Worm (Caenorhabditis elegans) whole organism, early embryonic: ENCODE data around the gene F53G2.12.

ENCODE experiments used
- B0310.2 ChIP-seq: sonication (generic microtip); optimal IDR thresholded peaks from 2 replicates; lab custom pipeline; 2016; ENCODE audit warnings: mild to moderate bottlenecking, missing genetic modification characterization, missing compliant biosample characterization
- ama-1 ChIP-seq: fragments of 150-350 bp; optimal IDR thresholded peaks from 2 replicates; lab custom pipeline; 2014
- ceh-36 ChIP-seq: sonication (generic microtip); optimal IDR thresholded peaks from 2 replicates; lab custom pipeline; 2016; ENCODE audit warnings: missing genetic modification characterization, inconsistent platforms, missing compliant biosample characterization
- ets-7 ChIP-seq: sonication (generic microtip); optimal IDR thresholded peaks from 2 replicates; lab custom pipeline; 2016; ENCODE audit warnings: missing genotype, missing genetic modification characterization, missing compliant biosample characterization
- flt-1 ChIP-seq: fragments of 200-800 bp; sonication (Bioruptor generic); IDR thresholded peaks from 2 replicates; pipeline ENCODE4 v1.3.6; 2022; ENCODE audit warnings: missing genetic modification characterization, missing compliant biosample characterization
- hnd-1 ChIP-seq: sonication (generic microtip); optimal IDR thresholded peaks from 2 replicates; lab custom pipeline; 2016; ENCODE audit warnings: missing genetic modification characterization, missing compliant biosample characterization
- sea-1 ChIP-seq: fragments of 200-800 bp; sonication (Bioruptor generic); conservative IDR thresholded peaks from 2 replicates; pipeline ENCODE4 v1.3.6; 2022; ENCODE audit warnings: missing genetic modification characterization, missing compliant biosample characterization
- tbx-11 ChIP-seq: fragments of 200-800 bp; sonication (Bioruptor generic); IDR thresholded peaks from 2 replicates; pipeline ENCODE4 v1.3.6; 2022; ENCODE audit warnings: missing genetic modification characterization, missing compliant biosample characterization
- tra-4 ChIP-seq: sonication (generic microtip); optimal IDR thresholded peaks from 2 replicates; lab custom pipeline; 2017; ENCODE audit warnings: missing genetic modification characterization, missing compliant biosample characterization

- TF ChIP-seq ceh-36 (tag; lab: Kevin White, UChicago) = no peak
- TF ChIP-seq tra-4 (tag; lab: Kevin White, UChicago) = no peak
- no peak for TF ChIP-seq flt-1
- TF ChIP-seq ama-1 (lab: Kevin White, UChicago) = no peak
- no peak for TF ChIP-seq sea-1 (GFP tag; lab: Robert Waterston, UW)
- no peak for TF ChIP-seq B0310.2
- TF ChIP-seq tbx-11 (GFP tag; lab: Robert Waterston, UW) = no peak
- TF ChIP-seq hnd-1 (tag; lab: Kevin White, UChicago) = no peak
- no peak for TF ChIP-seq ets-7 (tag; lab: Kevin White, UChicago)
Observed at ce11 chrII:2468885-2469284, 10.0 kb downstream of the F53G2.12 start.
